Fruit fly (Drosophila melanogaster): ENCODE measurements around the gene Ir94c.
A peak's percentile ranks its signal among the peaks of the same experiment; 100 is the strongest.

Ir94c gene

DNA sequence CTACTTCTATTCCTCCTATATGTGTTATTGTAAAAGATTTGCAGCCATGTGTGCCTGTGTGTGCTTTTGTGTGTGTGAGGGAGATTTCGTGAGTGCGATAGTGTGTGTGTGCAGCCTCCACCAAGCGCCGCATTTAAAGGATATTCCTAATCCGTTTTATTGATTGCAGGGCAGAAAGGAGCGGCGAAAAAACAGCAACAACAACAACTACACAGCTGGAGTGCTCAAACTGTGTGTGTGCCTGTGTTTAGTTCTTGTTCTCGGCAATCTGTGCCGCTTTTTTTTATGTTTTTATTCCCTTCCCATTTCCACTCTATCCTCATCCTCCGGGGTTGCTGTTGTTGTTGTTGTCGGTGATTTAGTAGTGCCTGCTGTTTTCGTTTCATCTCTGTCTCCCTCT, 15.2 kb upstream of the Ir94c start (continued):
- peak in 1 of 2 experiments; percentile 27 for TF ChIP-seq tll (GFP tag; optimal IDR thresholded peaks at IDR 0.05)
- TF ChIP-seq CG1603 (tag; optimal IDR thresholded peaks at IDR 0.05), result no peak
- peak; percentile 12 for TF ChIP-seq psq (GFP tag; optimal IDR thresholded peaks at IDR 0.05)
- no peak for TF ChIP-seq wor (GFP tag; IDR thresholded peaks at IDR 0.05)
- no peak for TF ChIP-seq ATbp (GFP tag; optimal IDR thresholded peaks at IDR 0.05)
- no peak for TF ChIP-seq mirr (GFP tag; optimal IDR thresholded peaks at IDR 0.05)
- no peak for TF ChIP-seq CG18476 (GFP tag; optimal IDR thresholded peaks at IDR 0.05)
- no peak for TF ChIP-seq Scr (GFP tag; IDR thresholded peaks at IDR 0.05; ENCODE audit: partially characterized antibody)
- no peak for TF ChIP-seq MESR4 (GFP tag; optimal IDR thresholded peaks at IDR 0.05)
- no peak for TF ChIP-seq Atf-2 (GFP tag; optimal IDR thresholded peaks at IDR 0.05)
- TF ChIP-seq NC2β (GFP tag; optimal IDR thresholded peaks at IDR 0.05), result no peak
- no peak for TF ChIP-seq stwl (tag; optimal IDR thresholded peaks at IDR 0.05)
- no peak for TF ChIP-seq CG7839 (tag; optimal IDR thresholded peaks at IDR 0.05)
- no peak for TF ChIP-seq Gug (GFP tag; IDR thresholded peaks at IDR 0.05)
- TF ChIP-seq CG17829 (tag; optimal IDR thresholded peaks at IDR 0.05), result peak; percentile 5
- TF ChIP-seq Xrp1 (GFP tag; IDR thresholded peaks at IDR 0.05), result 0 out of 2 replicates have a peak, but pooled peaks have one; percentile 12
- no peak for TF ChIP-seq CG33213 (GFP tag; optimal IDR thresholded peaks at IDR 0.05)
- TF ChIP-seq Taf1 (GFP tag; IDR thresholded peaks at IDR 0.05), result no peak
- TF ChIP-seq trh (GFP tag; optimal IDR thresholded peaks at IDR 0.05), result no peak
- TF ChIP-seq Dip2 (GFP tag; IDR thresholded peaks at IDR 0.05), result no peak
- no peak for TF ChIP-seq klu (GFP tag; IDR thresholded peaks at IDR 0.05)
- TF ChIP-seq CG16779 (GFP tag; IDR thresholded peaks at IDR 0.05), result no peak
- TF ChIP-seq CG18764 (GFP tag; optimal IDR thresholded peaks at IDR 0.05), result no peak
- no peak for TF ChIP-seq CG6791 (GFP tag; IDR thresholded peaks at IDR 0.05; ENCODE audit: partially characterized antibody)
- no peak for TF ChIP-seq BtbVII (GFP tag; optimal IDR thresholded peaks at IDR 0.05)
- TF ChIP-seq CkIIα-i1 (GFP tag; IDR thresholded peaks at IDR 0.05), result no peak
- TF ChIP-seq fd3F (GFP tag; optimal IDR thresholded peaks at IDR 0.05), result no peak
- no peak for TF ChIP-seq CG5953 (GFP tag; IDR thresholded peaks at IDR 0.05)
- peak; percentile 73 for TF ChIP-seq cg (GFP tag; optimal IDR thresholded peaks at IDR 0.05)
- TF ChIP-seq MBD-R2 (GFP tag; IDR thresholded peaks at IDR 0.05), result no peak
- TF ChIP-seq CG5245 (GFP tag; optimal IDR thresholded peaks at IDR 0.05), result no peak
- TF ChIP-seq CG15479 (GFP tag; optimal IDR thresholded peaks at IDR 0.05), result peak; percentile 8
- TF ChIP-seq phol (tag; optimal IDR thresholded peaks at IDR 0.05), result no peak
- no peak for TF ChIP-seq ro (GFP tag; IDR thresholded peaks at IDR 0.05)
- TF ChIP-seq CG4707 (GFP tag; optimal IDR thresholded peaks at IDR 0.05), result no peak
- TF ChIP-seq Oaz (GFP tag; IDR thresholded peaks at IDR 0.05), result no peak
- no peak for TF ChIP-seq btn (GFP tag; optimal IDR thresholded peaks at IDR 0.05)
- no peak for TF ChIP-seq gem (tag; optimal IDR thresholded peaks at IDR 0.05)
- no peak for TF ChIP-seq CG11247 (GFP tag; IDR thresholded peaks at IDR 0.05)
- no peak for TF ChIP-seq CG31365 (tag; optimal IDR thresholded peaks at IDR 0.05)
- TF ChIP-seq D19B (GFP tag; optimal IDR thresholded peaks at IDR 0.05), result no peak
- no peak for TF ChIP-seq CG18599 (GFP tag; optimal IDR thresholded peaks at IDR 0.05)
- no peak for TF ChIP-seq cwo (GFP tag; optimal IDR thresholded peaks at IDR 0.05)
- TF ChIP-seq CoRest (tag; optimal IDR thresholded peaks at IDR 0.05), result no peak
- TF ChIP-seq hbn (GFP tag; IDR thresholded peaks at IDR 0.05; ENCODE audit: partially characterized antibody), result no peak
- no peak for TF ChIP-seq Abd-B (GFP tag; optimal IDR thresholded peaks at IDR 0.05)
- no peak for TF ChIP-seq ind (GFP tag; optimal IDR thresholded peaks at IDR 0.05)
- no peak for TF ChIP-seq CG7556 (GFP tag; optimal IDR thresholded peaks at IDR 0.05)
- TF ChIP-seq tin (GFP tag; optimal IDR thresholded peaks at IDR 0.05), result no peak
- no peak for TF ChIP-seq Sox100B (GFP tag; optimal IDR thresholded peaks at IDR 0.05)
- no peak for TF ChIP-seq Fer3 (tag; optimal IDR thresholded peaks at IDR 0.05)

All from whole organism, embryonic.